Worm (Caenorhabditis elegans) whole organism, L4/young adult: ENCODE results near the gene M28.10.

Source experiments
- W03F9.2 ChIP-seq: fragments of 150-350 bp; optimal IDR thresholded peaks from 2 replicates; lab custom pipeline; 2014; ENCODE audit warnings: missing biosample characterization, missing genetic modification characterization
- dao-5 ChIP-seq: sonication (generic microtip); optimal IDR thresholded peaks from 2 replicates; lab custom pipeline; 2016; ENCODE audit warnings: missing genotype, missing genetic modification characterization, moderate library complexity, missing compliant biosample characterization
- him-1 ChIP-seq: sonication (generic microtip); optimal IDR thresholded peaks from 2 replicates; lab custom pipeline; 2016; ENCODE audit warnings: missing genotype, missing genetic modification reagents, missing genetic modification characterization, missing compliant biosample characterization

DNA sequence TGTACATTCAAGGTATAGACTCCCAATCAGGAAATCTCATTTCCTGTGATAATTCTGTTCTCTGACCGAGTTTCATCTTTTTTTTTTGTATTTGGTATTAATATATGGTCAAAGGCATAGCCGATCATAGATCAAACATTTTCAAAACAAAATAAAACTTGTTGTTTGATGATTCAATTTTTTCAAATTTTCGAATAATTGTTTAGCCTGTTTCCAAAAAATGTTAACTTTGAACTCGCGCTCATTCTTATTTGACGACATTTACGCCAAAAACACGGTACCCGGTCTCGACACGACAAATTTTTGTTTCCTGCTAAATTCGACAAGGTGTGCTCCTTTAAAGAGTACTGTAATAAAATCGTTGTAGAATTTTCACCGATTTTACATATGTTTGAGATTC, 38.5 kb upstream of the M28.10 start:
- no peak for TF ChIP-seq dao-5
- no peak for TF ChIP-seq him-1 (tag; lab: Kevin White, UChicago)
- no peak for TF ChIP-seq W03F9.2 (tag; lab: Kevin White, UChicago)
